Fruit fly (Drosophila melanogaster) whole organism, embryonic: ENCODE measurements around the gene qjt.
A peak's percentile ranks its signal among the peaks of the same experiment; 100 is the strongest.

Experiments used
- Asciz ChIP-seq: fragments of 200-800 bp; sonication (Bioruptor generic); optimal IDR thresholded peaks from 2 replicates; lab custom pipeline; 2017; ENCODE audit warnings: missing biosample characterization, mild to moderate bottlenecking, missing genetic modification characterization, missing genetic modification reagents
- Atf3 ChIP-seq: fragments of 200-800 bp; sonication (Bioruptor generic); optimal IDR thresholded peaks from 3 replicates; lab custom pipeline; 2016; ENCODE audit warnings: missing biosample characterization, missing genetic modification characterization
- Blimp-1 ChIP-seq: fragments of 200-800 bp; sonication (Bioruptor generic); optimal IDR thresholded peaks from 3 replicates; lab custom pipeline; 2018; ENCODE audit warnings: missing biosample characterization, missing genetic modification characterization, mild to moderate bottlenecking, moderate library complexity, missing genetic modification reagents
- C15 ChIP-seq: fragments of 200-800 bp; sonication (Bioruptor generic); IDR thresholded peaks from 3 replicates; pipeline ENCODE4 v1.3.6; 2022; ENCODE audit warnings: missing biosample characterization, missing genetic modification characterization
- CG10267 ChIP-seq: fragments of 200-800 bp; sonication (Bioruptor generic); optimal IDR thresholded peaks from 2 replicates; lab custom pipeline; 2018; ENCODE audit warnings: missing biosample characterization, mild to moderate bottlenecking, missing genetic modification characterization, moderate library complexity
- CG10979 ChIP-seq: fragments of 200-800 bp; sonication (Bioruptor generic); optimal IDR thresholded peaks from 2 replicates; lab custom pipeline; 2018; ENCODE audit warnings: missing biosample characterization, mild to moderate bottlenecking, missing genetic modification characterization, moderate library complexity
- CG11085 ChIP-seq: fragments of 200-800 bp; sonication (Bioruptor generic); IDR thresholded peaks from 2 replicates; pipeline ENCODE4 v1.3.6; 2022; ENCODE audit warnings: missing biosample characterization, missing genetic modification characterization
- CG12744 ChIP-seq: fragments of 200-800 bp; sonication (Bioruptor generic); optimal IDR thresholded peaks from 2 replicates; lab custom pipeline; 2016; ENCODE audit warnings: missing biosample characterization, missing genetic modification characterization
- CG12942 ChIP-seq: fragments of 200-800 bp; sonication (Bioruptor generic); optimal IDR thresholded peaks from 3 replicates; lab custom pipeline; 2016; ENCODE audit warnings: missing biosample characterization, missing genetic modification characterization
- CG14710 ChIP-seq: fragments of 200-800 bp; sonication (Bioruptor generic); optimal IDR thresholded peaks from 3 replicates; lab custom pipeline; 2019; ENCODE audit warnings: missing biosample characterization, mild to moderate bottlenecking, missing genetic modification characterization, moderate library complexity
- CG18599 ChIP-seq: fragments of 200-800 bp; sonication (Bioruptor generic); optimal IDR thresholded peaks from 3 replicates; lab custom pipeline; 2017; ENCODE audit warnings: missing biosample characterization, missing genetic modification characterization, mild to moderate bottlenecking, moderate library complexity, missing genetic modification reagents
- CG30403 ChIP-seq: fragments of 200-800 bp; sonication (Bioruptor generic); optimal IDR thresholded peaks from 3 replicates; lab custom pipeline; 2016; ENCODE audit warnings: missing biosample characterization, missing genetic modification characterization
- CG3281 ChIP-seq: fragments of 200-800 bp; sonication (Bioruptor generic); optimal IDR thresholded peaks from 3 replicates; lab custom pipeline; 2017; ENCODE audit warnings: missing biosample characterization, mild to moderate bottlenecking, missing genetic modification characterization
- CG42726 ChIP-seq: fragments of 200-800 bp; sonication (Bioruptor generic); IDR thresholded peaks from 2 replicates; pipeline ENCODE4 v1.3.6; 2022; ENCODE audit warnings: missing biosample characterization, missing genetic modification characterization; ENCODE audit not compliant: partially characterized antibody
- CG5953 ChIP-seq: fragments of 200-800 bp; sonication (Bioruptor generic); IDR thresholded peaks from 2 replicates; pipeline ENCODE4 v1.3.6; 2022; ENCODE audit warnings: missing biosample characterization, missing genetic modification characterization
- CG6683 ChIP-seq: fragments of 200-800 bp; sonication (Bioruptor generic); optimal IDR thresholded peaks from 2 replicates; lab custom pipeline; 2017; ENCODE audit warnings: missing biosample characterization, mild to moderate bottlenecking, missing genetic modification characterization, missing genetic modification reagents
- CG8290 ChIP-seq, 3 experiments: fragments of 200-800 bp; sonication (Bioruptor generic); optimal IDR thresholded peaks; 2 replicates each; lab custom pipeline; 2016 to 2019; ENCODE audit warnings: missing biosample characterization in 3 of 3, missing genetic modification characterization in 3 of 3, mild to moderate bottlenecking in 2 of 3, moderate library complexity in 1 of 3
- CG8359 ChIP-seq: fragments of 200-800 bp; sonication (Bioruptor generic); optimal IDR thresholded peaks from 2 replicates; lab custom pipeline; 2017; ENCODE audit warnings: missing biosample characterization, mild to moderate bottlenecking, missing genetic modification characterization, borderline replicate concordance
- CG9215 ChIP-seq: fragments of 200-800 bp; sonication (Bioruptor generic); IDR thresholded peaks from 2 replicates; pipeline ENCODE4 v1.3.6; 2022; ENCODE audit warnings: missing biosample characterization, missing genetic modification characterization
- CoRest ChIP-seq: fragments of 200-800 bp; sonication (Bioruptor generic); optimal IDR thresholded peaks from 3 replicates; lab custom pipeline; 2018; ENCODE audit warnings: missing biosample characterization, mild to moderate bottlenecking, missing genetic modification characterization, moderate library complexity
- Dek ChIP-seq: fragments of 200-800 bp; sonication (Bioruptor generic); optimal IDR thresholded peaks from 3 replicates; lab custom pipeline; 2019; ENCODE audit warnings: missing biosample characterization, mild to moderate bottlenecking, missing genetic modification characterization, moderate library complexity
- Dll ChIP-seq: fragments of 200-800 bp; sonication (Bioruptor generic); IDR thresholded peaks from 4 replicates; pipeline ENCODE4 v1.3.6; 2022; ENCODE audit warnings: missing biosample characterization, missing genetic modification characterization; ENCODE audit not compliant: partially characterized antibody
- Dref ChIP-seq: fragments of 200-800 bp; sonication (Bioruptor generic); IDR thresholded peaks from 2 replicates; pipeline ENCODE4 v1.3.6; 2022; ENCODE audit warnings: missing biosample characterization, missing genetic modification characterization
- H2.0 ChIP-seq: fragments of 200-800 bp; sonication (Bioruptor generic); IDR thresholded peaks from 2 replicates; pipeline ENCODE4 v1.3.6; 2022; ENCODE audit warnings: missing biosample characterization, missing genetic modification characterization
- Kr ChIP-seq: fragments of 200-800 bp; sonication (Bioruptor generic); optimal IDR thresholded peaks from 2 replicates; lab custom pipeline; 2017; ENCODE audit warnings: missing biosample characterization, mild to moderate bottlenecking, missing genetic modification characterization
- MTF-1 ChIP-seq: fragments of 200-800 bp; sonication (Bioruptor generic); optimal IDR thresholded peaks from 2 replicates; lab custom pipeline; 2018; ENCODE audit warnings: missing biosample characterization, mild to moderate bottlenecking, missing genetic modification characterization, borderline replicate concordance
- Mes4 ChIP-seq: fragments of 200-800 bp; sonication (Bioruptor generic); optimal IDR thresholded peaks from 2 replicates; lab custom pipeline; 2016; ENCODE audit warnings: missing biosample characterization, missing genetic modification characterization
- NFAT ChIP-seq: fragments of 200-800 bp; sonication (Bioruptor generic); IDR thresholded peaks from 2 replicates; pipeline ENCODE4 v1.3.6; 2022; ENCODE audit warnings: missing biosample characterization, missing genetic modification characterization
- al ChIP-seq: fragments of 200-800 bp; sonication (Bioruptor generic); IDR thresholded peaks from 2 replicates; pipeline ENCODE4 v1.3.6; 2022; ENCODE audit warnings: missing biosample characterization, missing genetic modification characterization
- ase ChIP-seq: fragments of 200-800 bp; sonication (Bioruptor generic); IDR thresholded peaks from 3 replicates; pipeline ENCODE4 v1.3.6; 2022; ENCODE audit warnings: missing biosample characterization, missing genetic modification characterization
- ash1 ChIP-seq: fragments of 200-800 bp; sonication (Bioruptor generic); optimal IDR thresholded peaks from 2 replicates; lab custom pipeline; 2018; ENCODE audit warnings: missing biosample characterization, mild to moderate bottlenecking, missing genetic modification characterization
- bsh ChIP-seq, 2 experiments: fragments of 200-800 bp; sonication (Bioruptor generic); optimal IDR thresholded peaks; 2 replicates each; lab custom pipeline; 2017 to 2018; ENCODE audit warnings: mild to moderate bottlenecking in 2 of 2, missing biosample characterization in 2 of 2, missing genetic modification characterization in 2 of 2, moderate library complexity in 1 of 2
- exex ChIP-seq: fragments of 200-800 bp; sonication (Bioruptor generic); optimal IDR thresholded peaks from 4 replicates; lab custom pipeline; 2018; ENCODE audit warnings: missing biosample characterization, mild to moderate bottlenecking, missing genetic modification characterization, moderate library complexity
- gcm2 ChIP-seq: fragments of 200-800 bp; sonication (Bioruptor generic); optimal IDR thresholded peaks from 2 replicates; lab custom pipeline; 2016; ENCODE audit warnings: missing biosample characterization, missing genetic modification characterization
- jumu ChIP-seq: fragments of 200-800 bp; sonication (Bioruptor generic); optimal IDR thresholded peaks from 3 replicates; lab custom pipeline; 2016; ENCODE audit warnings: missing biosample characterization, missing genetic modification characterization
- lov ChIP-seq, 2 experiments: fragments of 200-800 bp in 1 of 2; fragments of >200 bp in 1 of 2; sonication (Bioruptor generic) in 1 of 2; IDR thresholded peaks in 1 of 2; optimal IDR thresholded peaks in 1 of 2; 2 replicates in 1 of 2; 3 replicates in 1 of 2; pipeline versions ENCODE4 v1.3.6 to Lab custom; 2017 to 2022; ENCODE audit warnings: missing biosample characterization in 1 of 2, missing genetic modification characterization in 1 of 2
- luna ChIP-seq: fragments of 200-800 bp; sonication (Bioruptor generic); optimal IDR thresholded peaks from 2 replicates; lab custom pipeline; 2016; ENCODE audit warnings: missing biosample characterization, missing genetic modification characterization
- mam ChIP-seq: fragments of 200-800 bp; sonication (Bioruptor generic); optimal IDR thresholded peaks from 3 replicates; lab custom pipeline; 2016; ENCODE audit warnings: missing biosample characterization, missing genetic modification characterization
- nom ChIP-seq: fragments of 200-800 bp; sonication (Bioruptor generic); optimal IDR thresholded peaks from 2 replicates; lab custom pipeline; 2017; ENCODE audit warnings: missing biosample characterization, missing genetic modification characterization, mild to moderate bottlenecking, moderate library complexity, missing genetic modification reagents
- prd ChIP-seq, 3 experiments: fragments of >200 bp in 2 of 3; fragments of 200-800 bp in 1 of 3; sonication (Bioruptor generic) in 1 of 3; optimal IDR thresholded peaks in 2 of 3; IDR thresholded peaks in 1 of 3; 2 replicates in 2 of 3; 3 replicates in 1 of 3; pipeline versions ENCODE4 v1.3.6 to Lab custom; 2017 to 2022; ENCODE audit warnings: missing biosample characterization in 1 of 3, missing genetic modification characterization in 1 of 3
- pros ChIP-seq: fragments of 200-800 bp; sonication (Bioruptor generic); optimal IDR thresholded peaks from 3 replicates; lab custom pipeline; 2019; ENCODE audit warnings: missing biosample characterization, mild to moderate bottlenecking, missing genetic modification characterization, moderate library complexity
- psq ChIP-seq: fragments of 200-800 bp; sonication (Bioruptor generic); optimal IDR thresholded peaks from 2 replicates; lab custom pipeline; 2017; ENCODE audit warnings: missing biosample characterization, missing genetic modification characterization
- rib ChIP-seq: fragments of 200-800 bp; sonication (Bioruptor generic); IDR thresholded peaks from 2 replicates; pipeline ENCODE4 v1.3.6; 2022; ENCODE audit warnings: missing biosample characterization, missing genetic modification characterization
- ro ChIP-seq: fragments of 200-800 bp; sonication (Bioruptor generic); IDR thresholded peaks from 2 replicates; pipeline ENCODE4 v1.3.6; 2022; ENCODE audit warnings: missing biosample characterization, missing genetic modification characterization
- salm ChIP-seq: fragments of 200-800 bp; sonication (Bioruptor generic); optimal IDR thresholded peaks from 2 replicates; lab custom pipeline; 2018; ENCODE audit warnings: missing biosample characterization, mild to moderate bottlenecking, missing genetic modification characterization
- sd ChIP-seq: fragments of 200-800 bp; sonication (Bioruptor generic); optimal IDR thresholded peaks from 3 replicates; lab custom pipeline; 2018; ENCODE audit warnings: missing biosample characterization, mild to moderate bottlenecking, missing genetic modification characterization, moderate library complexity
- twi ChIP-seq: fragments of 200-800 bp; optimal IDR thresholded peaks from 2 replicates; lab custom pipeline; 2019; ENCODE audit warnings: missing biosample characterization, mild to moderate bottlenecking, missing genetic modification characterization, moderate library complexity
- z ChIP-seq: fragments of 200-800 bp; sonication (Bioruptor generic); IDR thresholded peaks from 3 replicates; pipeline ENCODE4 v1.3.6; 2022; ENCODE audit warnings: missing biosample characterization, missing genetic modification characterization

Gene qjt

DNA sequence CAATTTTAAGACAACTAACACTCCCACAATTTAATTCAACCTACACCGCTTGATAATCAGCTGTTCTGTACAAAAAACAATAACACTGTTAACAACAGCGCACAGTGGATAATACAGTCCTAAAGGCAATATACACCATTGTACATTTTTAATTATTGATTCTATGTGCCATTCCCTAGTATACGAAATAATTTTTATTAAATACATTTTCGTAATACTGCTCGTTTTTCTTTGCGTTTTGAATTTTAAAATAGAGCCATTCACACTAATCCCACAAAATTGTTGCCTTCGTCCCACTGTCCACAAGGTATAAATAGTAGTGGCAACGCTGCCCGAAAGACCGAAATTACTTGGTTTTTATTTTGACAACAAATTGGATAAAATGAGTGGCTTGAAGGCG, 45.3 kb upstream of the qjt start, which contains the start of the genes Coq4 and CG32176 (continued):
- TF ChIP-seq luna (GFP tag; lab: Kevin White, UChicago): peak; percentile 96
- peak; percentile 83 for TF ChIP-seq nom (GFP tag; lab: Kevin White, UChicago)
- peak; percentile 70; the same call in 2 of the 3 replicates for TF ChIP-seq z
- no peak for TF ChIP-seq Kr (GFP tag; lab: Kevin White, UChicago)
- peak; percentile 88 for TF ChIP-seq sd (tag; lab: Kevin White, UChicago)
- TF ChIP-seq Dref (GFP tag; lab: Robert Waterston, UW): peak; percentile 47
- TF ChIP-seq CG10267 (tag; lab: Kevin White, UChicago): peak; percentile 91
- TF ChIP-seq CG12942 (GFP tag; lab: Kevin White, UChicago): peak; percentile 99
- TF ChIP-seq CG30403 (GFP tag; lab: Kevin White, UChicago): peak; percentile 99
- peak; percentile 91 for TF ChIP-seq ash1 (GFP tag; lab: Kevin White, UChicago)
- TF ChIP-seq gcm2 (GFP tag; lab: Kevin White, UChicago): peak; percentile 97
- TF ChIP-seq Dll: peak; percentile 65; the same call in 3 of the 4 replicates
- peak; percentile 90 for TF ChIP-seq CG8359 (GFP tag; lab: Kevin White, UChicago)
- TF ChIP-seq CG12744 (GFP tag; lab: Kevin White, UChicago): peak; percentile 98
- peak; percentile 96 for TF ChIP-seq CG10979 (tag; lab: Kevin White, UChicago)
- peak; percentile 96 for TF ChIP-seq CG5953 (GFP tag; lab: Robert Waterston, UW)
- peak; percentile 98 for TF ChIP-seq NFAT (GFP tag; lab: Robert Waterston, UW)
- peak; percentile 97 for TF ChIP-seq al (GFP tag; lab: Robert Waterston, UW)
- no peak for TF ChIP-seq lov (optimal IDR thresholded peaks at IDR 0.05; lab: Kevin White, UChicago)
- TF ChIP-seq lov (GFP tag; IDR thresholded peaks at IDR 0.05; lab: Robert Waterston, UW): peak; percentile 96
- peak; percentile 96 for TF ChIP-seq Mes4 (GFP tag; lab: Kevin White, UChicago)
- peak; percentile 93 for TF ChIP-seq twi (tag; lab: Kevin White, UChicago)
- peak; percentile 99 for TF ChIP-seq mam (GFP tag; lab: Kevin White, UChicago)
- TF ChIP-seq H2.0 (GFP tag; lab: Robert Waterston, UW): peak; percentile 98
- TF ChIP-seq jumu (GFP tag; lab: Kevin White, UChicago): peak; percentile 99
- TF ChIP-seq pros (GFP tag; lab: Kevin White, UChicago): peak; percentile 49
- TF ChIP-seq Asciz (GFP tag; lab: Kevin White, UChicago): peak; percentile 91
- peak; percentile 83 for TF ChIP-seq exex (tag; lab: Kevin White, UChicago)
- TF ChIP-seq Atf3 (GFP tag; lab: Kevin White, UChicago): peak; percentile 98
- TF ChIP-seq CG11085: peak; percentile 98
- peak; percentile 97 for TF ChIP-seq CG9215
- TF ChIP-seq CG8290 (GFP tag; optimal IDR thresholded peaks at IDR 0.05; lab: Kevin White, UChicago): peak; percentile 97
- TF ChIP-seq CG8290 (tag; optimal IDR thresholded peaks at IDR 0.05; lab: Kevin White, UChicago): peak; percentile 85 to 99
- peak; percentile 93 for TF ChIP-seq MTF-1 (GFP tag; lab: Kevin White, UChicago)
- TF ChIP-seq CG42726 (GFP tag; lab: Robert Waterston, UW): peak; percentile 71
- TF ChIP-seq Blimp-1: peak; percentile 96
- TF ChIP-seq C15 (GFP tag; lab: Robert Waterston, UW): peak; percentile 97
- peak; percentile 90 for TF ChIP-seq CG6683 (GFP tag; lab: Kevin White, UChicago)
- TF ChIP-seq psq (GFP tag; lab: Kevin White, UChicago): peak; percentile 93
- TF ChIP-seq CoRest (tag; lab: Kevin White, UChicago): peak; percentile 98
- peak; percentile 97 for TF ChIP-seq CG3281 (GFP tag; lab: Kevin White, UChicago)
- peak; percentile 96 for TF ChIP-seq CG14710
- no peak for TF ChIP-seq prd (optimal IDR thresholded peaks at IDR 0.05; lab: Kevin White, UChicago)
- TF ChIP-seq prd (GFP tag; IDR thresholded peaks at IDR 0.05; lab: Robert Waterston, UW): peak; percentile 99
- TF ChIP-seq ro (GFP tag; lab: Robert Waterston, UW): peak; percentile 95
- TF ChIP-seq Dek (tag; lab: Kevin White, UChicago): peak; percentile 97
- peak; percentile 98 for TF ChIP-seq CG18599
- TF ChIP-seq salm (tag; lab: Kevin White, UChicago): peak; percentile 95
- TF ChIP-seq ase: peak; percentile 97
- peak; percentile 98 for TF ChIP-seq rib (GFP tag; lab: Robert Waterston, UW)
- peak; percentile 73 to 98 for TF ChIP-seq bsh (GFP tag; optimal IDR thresholded peaks at IDR 0.05; lab: Kevin White, UChicago)
